Fruit fly (Drosophila melanogaster) whole organism, embryonic: ENCODE measurements around the gene CG13457.

ENCODE experiments used
- BEAF-32 ChIP-seq: fragments of 200-800 bp; sonication (Bioruptor generic); optimal IDR thresholded peaks from 3 replicates; lab custom pipeline; 2017; ENCODE audit warnings: missing biosample characterization, missing genetic modification characterization, mild to moderate bottlenecking, moderate library complexity, missing genetic modification reagents
- Blimp-1 ChIP-seq: fragments of 200-800 bp; sonication (Bioruptor generic); optimal IDR thresholded peaks from 3 replicates; lab custom pipeline; 2018; ENCODE audit warnings: missing biosample characterization, missing genetic modification characterization, mild to moderate bottlenecking, moderate library complexity, missing genetic modification reagents
- BtbVII ChIP-seq: fragments of 200-800 bp; sonication (Bioruptor generic); optimal IDR thresholded peaks from 3 replicates; lab custom pipeline; 2017; ENCODE audit warnings: missing biosample characterization, mild to moderate bottlenecking, missing genetic modification characterization
- CG11456 ChIP-seq: fragments of 200-800 bp; sonication (Bioruptor generic); IDR thresholded peaks from 3 replicates; pipeline ENCODE4 v1.3.6; 2022; ENCODE audit warnings: missing biosample characterization, missing genetic modification characterization
- CG12104 ChIP-seq: fragments of 200-800 bp; sonication (Bioruptor generic); optimal IDR thresholded peaks from 3 replicates; lab custom pipeline; 2016; ENCODE audit warnings: missing biosample characterization, missing genetic modification characterization
- CG12299 ChIP-seq: fragments of 200-800 bp; sonication (Bioruptor generic); optimal IDR thresholded peaks from 2 replicates; lab custom pipeline; 2018; ENCODE audit warnings: missing biosample characterization, mild to moderate bottlenecking, missing genetic modification characterization
- CG15011 ChIP-seq: fragments of 200-800 bp; sonication (Bioruptor generic); optimal IDR thresholded peaks from 3 replicates; lab custom pipeline; 2018; ENCODE audit warnings: missing biosample characterization, mild to moderate bottlenecking, missing genetic modification characterization
- CG1529 ChIP-seq: fragments of 200-800 bp; sonication (Bioruptor generic); optimal IDR thresholded peaks from 3 replicates; lab custom pipeline; 2018; ENCODE audit warnings: missing biosample characterization, missing genetic modification characterization
- CG16813 ChIP-seq: fragments of 200-800 bp; sonication (Bioruptor generic); IDR thresholded peaks from 3 replicates; pipeline ENCODE4 v1.3.6; 2022; ENCODE audit warnings: missing biosample characterization, missing genetic modification characterization; ENCODE audit not compliant: partially characterized antibody
- CG2199 ChIP-seq: fragments of 200-800 bp; sonication (Bioruptor generic); IDR thresholded peaks from 3 replicates; pipeline ENCODE4 v1.3.6; 2022; ENCODE audit warnings: missing biosample characterization, missing genetic modification characterization
- CG2712 ChIP-seq: fragments of 200-800 bp; optimal IDR thresholded peaks from 3 replicates; lab custom pipeline; 2019; ENCODE audit warnings: missing biosample characterization, mild to moderate bottlenecking, missing genetic modification characterization, moderate library complexity
- CG31441 ChIP-seq: fragments of 200-800 bp; sonication (Bioruptor generic); IDR thresholded peaks from 2 replicates; pipeline ENCODE4 v1.3.6; 2022; ENCODE audit warnings: missing biosample characterization, missing genetic modification characterization
- CG3838 ChIP-seq: fragments of 200-800 bp; sonication (Bioruptor generic); optimal IDR thresholded peaks from 3 replicates; lab custom pipeline; 2016; ENCODE audit warnings: missing biosample characterization, missing genetic modification characterization
- CG42726 ChIP-seq: fragments of 200-800 bp; sonication (Bioruptor generic); IDR thresholded peaks from 2 replicates; pipeline ENCODE4 v1.3.6; 2022; ENCODE audit warnings: missing biosample characterization, missing genetic modification characterization; ENCODE audit not compliant: partially characterized antibody
- CG7556 ChIP-seq: fragments of 200-800 bp; sonication (Bioruptor generic); optimal IDR thresholded peaks from 2 replicates; lab custom pipeline; 2017; ENCODE audit warnings: missing biosample characterization, mild to moderate bottlenecking, missing genetic modification characterization
- CG9437 ChIP-seq: fragments of 200-800 bp; sonication (Bioruptor generic); optimal IDR thresholded peaks from 2 replicates; lab custom pipeline; 2018; ENCODE audit warnings: missing biosample characterization, mild to moderate bottlenecking, missing genetic modification characterization
- CHES-1-like ChIP-seq: fragments of 200-800 bp; sonication (Bioruptor generic); optimal IDR thresholded peaks from 2 replicates; lab custom pipeline; 2016; ENCODE audit warnings: missing biosample characterization, missing genetic modification characterization
- Camta ChIP-seq: fragments of 200-800 bp; sonication (Bioruptor generic); optimal IDR thresholded peaks from 2 replicates; lab custom pipeline; 2016; ENCODE audit warnings: missing biosample characterization, missing genetic modification characterization
- D19A ChIP-seq: fragments of 200-800 bp; optimal IDR thresholded peaks from 3 replicates; lab custom pipeline; 2019; ENCODE audit warnings: missing biosample characterization, mild to moderate bottlenecking, missing genetic modification characterization, moderate library complexity
- Dad ChIP-seq: fragments of 200-800 bp; sonication (Bioruptor generic); optimal IDR thresholded peaks from 3 replicates; lab custom pipeline; 2016; ENCODE audit warnings: missing biosample characterization, missing genetic modification characterization
- Dbx ChIP-seq: fragments of 200-800 bp; sonication (Bioruptor generic); IDR thresholded peaks from 3 replicates; pipeline ENCODE4 v1.3.6; 2022; ENCODE audit warnings: missing biosample characterization, missing genetic modification characterization
- Dll ChIP-seq: fragments of 200-800 bp; sonication (Bioruptor generic); IDR thresholded peaks from 4 replicates; pipeline ENCODE4 v1.3.6; 2022; ENCODE audit warnings: missing biosample characterization, missing genetic modification characterization; ENCODE audit not compliant: partially characterized antibody
- E2f2 ChIP-seq: fragments of 200-800 bp; sonication (Bioruptor generic); IDR thresholded peaks from 2 replicates; pipeline ENCODE4 v1.3.6; 2022; ENCODE audit warnings: missing biosample characterization, missing genetic modification characterization
- Hmr ChIP-seq: fragments of 200-800 bp; sonication (Bioruptor generic); optimal IDR thresholded peaks from 3 replicates; lab custom pipeline; 2017; ENCODE audit warnings: mild to moderate bottlenecking, missing biosample characterization, missing genetic modification reagents, missing genetic modification characterization
- Hr78 ChIP-seq, 2 experiments: fragments of 200-800 bp in 1 of 2; fragments of >200 bp in 1 of 2; sonication (Bioruptor generic) in 1 of 2; optimal IDR thresholded peaks; 2 replicates each; lab custom pipeline; 2017 to 2019; ENCODE audit warnings: missing biosample characterization in 2 of 2, missing genetic modification characterization in 2 of 2, mild to moderate bottlenecking in 1 of 2, moderate library complexity in 1 of 2
- Med ChIP-seq: fragments of 200-800 bp; sonication (Bioruptor generic); peaks from one replicate; lab custom pipeline; 2016; ENCODE audit warnings: missing biosample characterization, missing genetic modification characterization, mild to moderate bottlenecking, inconsistent platforms, moderate library complexity
- Nf-YA ChIP-seq: fragments of 200-800 bp; sonication (Bioruptor generic); IDR thresholded peaks from 2 replicates; pipeline ENCODE4 v1.3.6; 2022; ENCODE audit warnings: missing biosample characterization, missing genetic modification characterization
- Nf-YB ChIP-seq: fragments of 200-800 bp; sonication (Bioruptor generic); optimal IDR thresholded peaks from 3 replicates; lab custom pipeline; 2019; ENCODE audit warnings: missing biosample characterization, mild to moderate bottlenecking, missing genetic modification characterization, moderate library complexity
- Sin3A ChIP-seq: fragments of >200 bp; optimal IDR thresholded peaks from 2 replicates; lab custom pipeline; 2018
- Stat92E ChIP-seq, 3 experiments: fragments of >200 bp in 2 of 3; fragments of 200-800 bp in 1 of 3; sonication (Bioruptor generic) in 1 of 3; optimal IDR thresholded peaks; 2 replicates each; lab custom pipeline; 2017 to 2019; ENCODE audit warnings: missing biosample characterization in 3 of 3, missing genetic modification characterization in 3 of 3, mild to moderate bottlenecking in 1 of 3, moderate library complexity in 1 of 3
- TFAM ChIP-seq: fragments of 200-800 bp; sonication (Bioruptor generic); optimal IDR thresholded peaks from 2 replicates; lab custom pipeline; 2017; ENCODE audit warnings: missing biosample characterization, missing genetic modification characterization, inconsistent platforms
- crp ChIP-seq, 2 experiments: fragments of 200-800 bp; sonication (Bioruptor generic); optimal IDR thresholded peaks; 2 replicates in 1 of 2; 3 replicates in 1 of 2; lab custom pipeline; 2017; ENCODE audit warnings: missing biosample characterization in 2 of 2, missing genetic modification characterization in 2 of 2, mild to moderate bottlenecking in 1 of 2, moderate library complexity in 1 of 2
- gem ChIP-seq: fragments of 200-800 bp; sonication (Bioruptor generic); optimal IDR thresholded peaks from 2 replicates; lab custom pipeline; 2019; ENCODE audit warnings: missing biosample characterization, mild to moderate bottlenecking, missing genetic modification characterization, moderate library complexity
- gfzf ChIP-seq: fragments of 200-800 bp; sonication (Bioruptor generic); optimal IDR thresholded peaks from 2 replicates; lab custom pipeline; 2016; ENCODE audit warnings: missing biosample characterization, mild to moderate bottlenecking, missing genetic modification characterization, moderate library complexity
- hb ChIP-seq: fragments of 200-800 bp; sonication (Bioruptor generic); IDR thresholded peaks from 3 replicates; pipeline ENCODE4 v1.3.6; 2022; ENCODE audit warnings: missing biosample characterization, missing genetic modification characterization; ENCODE audit not compliant: partially characterized antibody
- jing ChIP-seq: fragments of 200-800 bp; sonication (Bioruptor generic); optimal IDR thresholded peaks from 2 replicates; lab custom pipeline; 2018; ENCODE audit warnings: missing biosample characterization, mild to moderate bottlenecking, missing genetic modification characterization
- kay ChIP-seq: fragments of 200-800 bp; sonication (Bioruptor generic); optimal IDR thresholded peaks from 2 replicates; lab custom pipeline; 2016; ENCODE audit warnings: missing biosample characterization, missing genetic modification characterization
- lbe ChIP-seq: fragments of 200-800 bp; sonication (Bioruptor generic); optimal IDR thresholded peaks from 2 replicates; lab custom pipeline; 2016; ENCODE audit warnings: missing biosample characterization, mild to moderate bottlenecking, missing genetic modification characterization
- nmo ChIP-seq: fragments of 200-800 bp; sonication (Bioruptor generic); optimal IDR thresholded peaks from 2 replicates; lab custom pipeline; 2018; ENCODE audit warnings: missing biosample characterization, mild to moderate bottlenecking, missing genetic modification characterization, moderate library complexity
- org-1 ChIP-seq: fragments of 200-800 bp; sonication (Bioruptor generic); optimal IDR thresholded peaks from 2 replicates; lab custom pipeline; 2017; ENCODE audit warnings: missing biosample characterization, missing genetic modification characterization
- p53 ChIP-seq: fragments of 200-800 bp; sonication (Bioruptor generic); optimal IDR thresholded peaks from 2 replicates; lab custom pipeline; 2016; ENCODE audit warnings: missing biosample characterization, missing genetic modification characterization
- pum ChIP-seq: fragments of 200-800 bp; sonication (Bioruptor generic); optimal IDR thresholded peaks from 2 replicates; lab custom pipeline; 2016; ENCODE audit warnings: missing biosample characterization, missing genetic modification characterization
- scrt ChIP-seq: fragments of 200-800 bp; sonication (Bioruptor generic); optimal IDR thresholded peaks from 2 replicates; lab custom pipeline; 2018; ENCODE audit warnings: missing biosample characterization, mild to moderate bottlenecking, missing genetic modification characterization, moderate library complexity
- sens ChIP-seq: fragments of 200-800 bp; sonication (Bioruptor generic); peaks from one replicate; lab custom pipeline; 2016; ENCODE audit warnings: missing biosample characterization, missing genetic modification characterization
- sna ChIP-seq: fragments of 200-800 bp; sonication (Bioruptor generic); IDR thresholded peaks from 2 replicates; pipeline ENCODE4 v1.3.6; 2022; ENCODE audit warnings: missing biosample characterization, missing genetic modification characterization; ENCODE audit not compliant: partially characterized antibody
- tll ChIP-seq, 2 experiments: fragments of 200-800 bp in 1 of 2; fragments of >200 bp in 1 of 2; sonication (Bioruptor generic) in 1 of 2; optimal IDR thresholded peaks; 2 replicates each; lab custom pipeline; 2017 to 2019; ENCODE audit warnings: missing biosample characterization in 2 of 2, missing genetic modification characterization in 2 of 2, mild to moderate bottlenecking in 1 of 2, moderate library complexity in 1 of 2
- twi ChIP-seq: fragments of 200-800 bp; optimal IDR thresholded peaks from 2 replicates; lab custom pipeline; 2019; ENCODE audit warnings: missing biosample characterization, mild to moderate bottlenecking, missing genetic modification characterization, moderate library complexity

CG13457 gene

DNA sequence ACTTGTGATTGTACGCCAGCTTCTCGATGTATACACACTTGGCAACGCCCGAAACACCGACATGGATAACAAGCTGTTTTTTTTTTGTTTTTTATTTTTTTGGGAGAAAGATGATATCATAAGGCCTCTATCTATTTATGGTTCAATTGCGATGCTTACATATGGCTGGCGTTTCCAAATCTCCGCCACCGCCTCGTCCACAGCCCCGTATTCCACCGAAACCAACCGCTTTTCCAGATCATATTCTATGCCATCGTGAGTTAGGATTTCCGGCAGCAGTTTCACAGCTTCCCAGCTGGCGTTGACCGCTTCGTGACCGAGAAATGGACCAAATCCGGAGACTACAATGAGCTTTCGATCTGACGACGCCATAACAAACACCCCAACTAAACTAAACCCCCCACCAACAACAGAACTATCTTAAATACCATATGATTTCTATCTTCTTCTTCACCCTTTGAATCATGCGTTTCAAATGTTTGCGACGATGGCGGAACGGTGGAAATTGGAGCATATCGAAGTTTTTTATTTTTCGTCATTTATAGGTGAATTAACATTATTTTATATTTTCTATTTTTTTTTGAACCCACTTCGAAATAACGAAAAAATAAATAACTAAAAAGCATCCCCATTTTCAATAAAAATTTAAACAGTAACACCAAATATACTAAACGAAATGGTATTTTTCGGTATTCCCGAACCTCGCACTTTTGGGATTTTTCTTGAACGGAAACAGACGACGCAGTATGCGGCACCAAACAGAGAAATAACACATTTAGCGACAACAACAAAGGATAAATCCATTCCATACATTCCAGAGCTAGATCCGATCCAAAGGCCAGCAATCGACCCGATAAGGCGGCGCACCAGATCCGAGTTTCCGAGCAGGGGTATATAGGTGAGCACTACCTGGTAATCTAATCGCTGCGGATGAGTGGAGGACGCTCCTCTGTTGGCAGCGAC is 12.7 kb upstream of the CG13457 start, which contains the start of the genes CG32147 and Pex3 (continued):
- TF ChIP-seq pum (GFP tag; lab: Kevin White, UChicago) = no peak
- no peak for TF ChIP-seq CG9437 (GFP tag; lab: Kevin White, UChicago)
- peak; percentile 16 for TF ChIP-seq gem (tag; lab: Kevin White, UChicago)
- TF ChIP-seq D19A (tag; lab: Kevin White, UChicago) = peak; percentile 39
- peak; percentile 17 for TF ChIP-seq twi (tag; lab: Kevin White, UChicago)
- TF ChIP-seq BtbVII (GFP tag; lab: Kevin White, UChicago) = peak; percentile 20
- TF ChIP-seq CG31441 (GFP tag; lab: Robert Waterston, UW) = peak; percentile 48; the same call in 1 of the 2 replicates
- TF ChIP-seq Dbx (GFP tag; lab: Robert Waterston, UW) = no peak
- TF ChIP-seq Dll (GFP tag; lab: Robert Waterston, UW) = peak; percentile 35; the same call in 1 of the 4 replicates
- TF ChIP-seq CG12104 (GFP tag; lab: Kevin White, UChicago) = no peak
- peak; percentile 79 for TF ChIP-seq Sin3A
- no peak for TF ChIP-seq jing (GFP tag; lab: Kevin White, UChicago)
- peak in 1 of 2 experiments; percentile 37 for TF ChIP-seq Hr78 (GFP tag; optimal IDR thresholded peaks at IDR 0.05; lab: Kevin White, UChicago)
- peak; percentile 26; the same call in 1 of the 2 replicates for TF ChIP-seq sna (GFP tag; lab: Robert Waterston, UW)
- TF ChIP-seq Camta = no peak
- TF ChIP-seq Dad (GFP tag; lab: Kevin White, UChicago) = no peak
- 0 out of 3 replicates have a peak, but pooled peaks have one; percentile 12 for TF ChIP-seq hb (GFP tag; lab: Robert Waterston, UW)
- TF ChIP-seq Nf-YB (GFP tag; lab: Kevin White, UChicago) = peak; percentile 17
- peak; percentile 89 for TF ChIP-seq gfzf (GFP tag; lab: Kevin White, UChicago)
- TF ChIP-seq Med (GFP tag; lab: Kevin White, UChicago) = peak; percentile 80
- peak; percentile 8 for TF ChIP-seq CG12299 (tag; lab: Kevin White, UChicago)
- TF ChIP-seq lbe (GFP tag; lab: Kevin White, UChicago) = peak; percentile 61
- peak; percentile 19 for TF ChIP-seq CHES-1-like (GFP tag; lab: Kevin White, UChicago)
- no peak for TF ChIP-seq Blimp-1
- TF ChIP-seq CG7556 (GFP tag; lab: Kevin White, UChicago) = peak; percentile 7
- TF ChIP-seq p53 (GFP tag; lab: Kevin White, UChicago) = no peak
- peak; percentile 55 for TF ChIP-seq BEAF-32 (GFP tag; lab: Kevin White, UChicago)
- TF ChIP-seq CG2712 (tag; lab: Kevin White, UChicago) = peak; percentile 43
- peak; percentile 43 to 89 for TF ChIP-seq crp (GFP tag; optimal IDR thresholded peaks at IDR 0.05; lab: Kevin White, UChicago)
- TF ChIP-seq Stat92E (GFP tag; optimal IDR thresholded peaks at IDR 0.05; lab: Kevin White, UChicago) = peak in 1 of 3 experiments; percentile 39
- TF ChIP-seq nmo (GFP tag; lab: Kevin White, UChicago) = peak; percentile 59
- TF ChIP-seq kay (GFP tag; lab: Kevin White, UChicago) = peak; percentile 70
- 0 out of 3 replicates have a peak, but pooled peaks have one; percentile 10 for TF ChIP-seq CG16813 (GFP tag; lab: Robert Waterston, UW)
- TF ChIP-seq CG11456 = 0 out of 3 replicates have a peak, but pooled peaks have one; percentile 16
- TF ChIP-seq Hmr = peak; percentile 12

DNA sequence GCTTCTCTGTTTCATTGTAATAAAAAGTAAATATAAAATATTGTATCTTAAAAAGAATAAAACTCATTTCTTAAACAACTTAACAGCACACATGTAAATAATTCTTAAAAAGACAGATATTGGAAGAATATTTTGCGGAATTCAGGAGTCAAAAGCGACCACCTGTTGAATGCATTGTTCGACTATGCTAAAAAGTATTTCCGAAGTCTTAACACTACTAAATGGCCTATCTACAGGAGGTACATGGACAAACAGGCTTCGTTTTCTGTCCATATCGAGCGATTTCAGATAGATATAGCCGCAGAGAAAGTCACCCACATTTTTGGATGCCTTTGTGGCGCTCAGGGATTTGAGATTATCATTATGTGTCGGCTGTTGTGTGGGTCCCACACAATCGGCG is 11.9 kb upstream of the CG13457 start:
- TF ChIP-seq org-1 (GFP tag; lab: Kevin White, UChicago) (no peak), CG15011 (GFP tag; lab: Kevin White, UChicago) (no peak), CG3838 (no peak), scrt (GFP tag; lab: Kevin White, UChicago) (peak; percentile 37), Nf-YA (GFP tag; lab: Robert Waterston, UW) (no peak), E2f2 (no peak), TFAM (GFP tag; lab: Kevin White, UChicago) (no peak), CG1529 (GFP tag; lab: Kevin White, UChicago) (no peak), sens (GFP tag; lab: Kevin White, UChicago) (peak; percentile 48), tll (GFP tag; optimal IDR thresholded peaks at IDR 0.05; lab: Kevin White, UChicago) (no peak), CG42726 (GFP tag; lab: Robert Waterston, UW) (no peak), CG2199 (GFP tag; lab: Robert Waterston, UW) (no peak)
